Worm (Caenorhabditis elegans): ENCODE data around the gene paqr-2.

paqr-2 gene

ce11 chrIII:5388113-5388512 is 8.4 kb upstream of the paqr-2 start:
- no peak for TF ChIP-seq unc-62 (GFP tag; optimal IDR thresholded peaks at IDR 0.05)

ce11 chrIII:5385315-5385714 is 5.6 kb upstream of the paqr-2 start, which contains the start of gene Y32H12A.7:
Y32H12A.7 (minus strand) TSS chrIII:5385415.
- TF ChIP-seq unc-62 (GFP tag; optimal IDR thresholded peaks at IDR 0.05): no peak

- no peak for TF ChIP-seq unc-62 (GFP tag; optimal IDR thresholded peaks at IDR 0.05)
Observed at ce11 chrIII:5382073-5382472, 2.3 kb upstream of the paqr-2 start, which contains the start of gene Y32H12A.6. Y32H12A.6 (minus strand) TSS chrIII:5382173.

DNA sequence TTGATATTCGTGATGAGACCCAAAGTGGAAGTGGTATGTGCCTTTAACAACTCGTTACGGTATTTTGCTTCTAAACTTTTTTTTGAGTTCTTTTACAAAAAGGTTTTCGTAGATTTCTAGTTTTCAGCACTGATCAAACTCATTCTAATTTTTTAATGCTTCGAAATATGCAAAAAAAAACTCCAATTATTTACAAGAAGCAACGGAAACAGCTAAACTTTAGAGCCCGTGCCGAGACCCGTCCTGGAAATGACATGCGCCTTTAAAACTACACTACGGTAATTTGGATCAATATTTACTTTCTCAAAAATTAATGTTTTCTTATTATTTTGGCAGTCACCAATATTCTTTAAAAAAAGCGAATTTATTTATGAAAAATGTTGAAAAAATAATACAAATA is 825 bp upstream of the paqr-2 start:
- TF ChIP-seq unc-62 (GFP tag; optimal IDR thresholded peaks at IDR 0.05): no peak

- no peak for TF ChIP-seq unc-62 (GFP tag; optimal IDR thresholded peaks at IDR 0.05)
Observed at ce11 chrIII:5375001-5375532, 4.7 kb downstream of the paqr-2 start.

DNA sequence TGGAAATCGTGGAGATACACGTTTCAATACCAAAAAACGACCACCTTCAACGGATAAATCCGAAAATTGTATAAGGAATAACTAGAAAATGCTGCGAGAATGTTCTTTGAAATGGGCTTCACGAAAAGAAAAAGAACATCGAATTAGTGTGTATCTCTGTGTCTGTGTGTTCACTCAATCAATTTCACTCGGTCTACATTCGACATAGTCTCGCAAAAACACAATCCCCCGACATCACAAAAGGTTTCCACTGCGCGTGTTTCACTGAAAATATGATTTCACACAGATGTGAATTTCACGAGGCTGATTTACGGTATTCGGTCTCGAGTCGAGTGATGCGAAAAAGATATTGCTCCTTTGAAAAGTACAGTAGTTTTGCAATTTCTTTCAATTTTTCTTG is 6.0 kb downstream of the paqr-2 start:
- no peak for TF ChIP-seq unc-62 (GFP tag; optimal IDR thresholded peaks at IDR 0.05)

ce11 chrIII:5372884-5373283 is 6.8 kb downstream of the paqr-2 start:
- TF ChIP-seq unc-62 (GFP tag; optimal IDR thresholded peaks at IDR 0.05): no peak

DNA sequence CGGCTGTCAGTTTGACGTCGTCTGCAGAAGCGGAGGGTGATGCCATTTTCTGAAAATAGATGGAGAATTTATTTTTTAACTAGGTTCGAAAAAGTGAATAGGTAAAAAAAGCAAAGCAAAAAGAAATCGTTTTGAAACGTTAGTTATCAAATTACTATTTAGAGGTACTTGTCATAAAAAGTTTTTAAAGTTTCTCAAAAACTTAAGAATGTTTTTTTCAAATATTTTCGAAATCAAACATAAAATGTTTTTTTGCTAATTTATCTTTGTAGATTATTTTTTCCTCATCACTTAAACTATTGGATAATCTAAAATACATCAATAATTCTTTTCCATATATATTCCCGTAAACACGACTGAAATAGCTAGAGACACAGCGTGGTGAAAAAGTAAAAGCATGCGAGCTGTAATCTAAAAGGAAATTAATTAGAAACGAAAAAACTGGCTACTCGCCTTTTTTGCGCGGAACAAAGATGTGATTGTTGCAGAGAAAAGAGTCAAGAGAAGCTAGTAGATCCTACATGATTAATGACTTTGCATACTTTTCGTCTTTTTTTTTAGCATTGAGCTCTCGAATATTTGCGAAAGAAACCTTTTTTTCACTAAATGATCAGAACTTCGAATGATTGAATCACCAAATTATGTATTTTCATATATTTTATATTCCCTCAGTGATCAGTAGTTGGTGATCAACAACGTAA is 8.4 kb downstream of the paqr-2 start, which contains the start of gene szy-2:
szy-2 (minus strand) TSS at position 51 of the 701 bp plus-strand sequence.
- no peak for TF ChIP-seq unc-62 (GFP tag; optimal IDR thresholded peaks at IDR 0.05)

DNA sequence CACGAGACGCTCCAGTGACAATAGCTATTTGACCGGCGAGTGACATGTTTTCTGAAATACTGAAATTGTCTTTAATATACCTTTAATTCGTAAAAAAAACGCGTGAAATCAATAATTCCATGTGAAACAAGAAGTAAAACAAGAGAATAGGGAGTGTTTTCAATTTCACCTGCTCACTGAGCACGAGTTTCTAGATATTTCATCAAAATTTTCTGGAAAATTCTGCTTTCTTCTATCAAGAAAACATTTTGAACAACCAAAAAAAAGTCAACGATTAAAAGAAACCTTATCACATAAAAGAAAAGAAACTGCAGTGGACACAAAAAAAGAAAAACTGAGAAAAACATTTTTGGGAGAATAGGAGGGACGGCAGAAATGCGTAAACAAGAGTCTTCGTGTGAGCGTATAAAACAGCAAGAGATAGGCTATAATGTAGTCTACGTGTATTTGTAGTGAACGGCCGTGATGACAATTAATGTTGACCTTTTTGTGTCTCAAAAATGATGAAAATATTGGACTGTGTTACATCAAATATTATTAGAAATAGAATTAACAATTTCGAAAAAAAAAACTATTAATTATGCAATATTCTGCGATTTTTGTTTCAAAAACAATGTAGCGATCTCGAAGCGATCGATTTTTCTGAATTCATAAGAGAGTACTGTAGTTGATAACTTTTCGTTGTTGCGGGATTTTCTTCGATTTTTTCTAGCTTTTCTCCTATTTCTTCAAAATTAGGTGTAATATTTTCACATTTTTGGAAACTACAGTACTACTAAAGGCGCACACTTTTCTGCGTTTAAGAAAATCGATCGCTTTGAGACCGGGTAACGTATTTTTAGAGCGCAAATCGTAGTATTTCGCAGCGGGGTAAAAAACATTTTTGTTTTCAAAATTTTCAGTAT is 11.5 kb downstream of the paqr-2 start, which contains the start of gene dhs-9:
dhs-9 (minus strand) TSS at position 51 of the 905 bp plus-strand sequence.
- TF ChIP-seq unc-62 (GFP tag; optimal IDR thresholded peaks at IDR 0.05): no peak

ce11 chrIII:5361909-5362308 is 17.8 kb downstream of the paqr-2 start, which contains the start of gene Y32H12A.1:
Y32H12A.1 (plus strand) TSS chrIII:5362209.
- no peak for TF ChIP-seq unc-62 (GFP tag; optimal IDR thresholded peaks at IDR 0.05)

DNA sequence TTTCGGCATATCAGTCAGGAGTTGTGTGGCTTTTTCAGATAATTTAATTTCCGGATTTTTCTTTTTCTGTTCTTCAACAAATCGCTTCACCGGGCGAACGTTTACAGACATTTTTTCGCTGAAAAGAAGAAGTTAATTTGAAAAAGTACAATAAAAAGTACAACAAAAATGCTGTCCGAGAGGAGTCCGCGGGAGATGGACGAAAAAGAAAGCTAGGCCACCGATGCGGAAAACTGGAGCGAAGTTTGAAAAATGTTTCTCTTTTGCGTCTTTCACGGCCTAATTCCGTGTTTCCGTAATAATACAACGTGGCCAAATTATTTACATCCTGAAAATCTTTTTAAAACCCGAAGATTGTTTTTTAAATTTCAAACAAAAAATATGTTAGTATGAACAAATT is 30.5 kb downstream of the paqr-2 start, which contains the start of gene thoc-5:
thoc-5 (minus strand) TSS at position 152 of the 400 bp plus-strand sequence.
- TF ChIP-seq unc-62 (GFP tag; optimal IDR thresholded peaks at IDR 0.05): no peak

ce11 chrIII:5346017-5346416 is 33.7 kb downstream of the paqr-2 start, which contains the start of gene glrx-21:
glrx-21 (minus strand) TSS chrIII:5346117.
- TF ChIP-seq unc-62 (GFP tag; optimal IDR thresholded peaks at IDR 0.05): no peak

DNA sequence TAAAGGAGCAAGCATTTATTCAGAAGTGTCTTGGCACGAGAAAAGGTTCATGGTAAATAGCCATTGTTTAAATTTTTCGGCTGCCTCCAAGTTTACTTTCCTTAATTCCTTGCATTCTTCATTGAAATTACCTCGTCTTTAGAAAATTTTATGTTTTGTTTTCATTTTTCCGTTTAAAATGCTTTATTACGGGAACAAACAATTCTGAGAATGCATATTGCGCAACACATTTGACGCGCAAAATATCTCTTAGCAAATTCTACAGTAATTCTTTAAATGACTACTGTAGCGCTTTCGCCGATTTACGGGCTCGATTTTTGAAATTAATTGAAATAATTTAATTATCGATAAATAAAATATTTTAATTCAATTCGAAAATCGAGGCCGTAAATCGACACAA is 35.2 kb downstream of the paqr-2 start:
- TF ChIP-seq unc-62 (GFP tag; optimal IDR thresholded peaks at IDR 0.05): no peak

ce11 chrIII:5343555-5343954 is 36.2 kb downstream of the paqr-2 start:
- TF ChIP-seq unc-62 (GFP tag; optimal IDR thresholded peaks at IDR 0.05): no peak

- no peak for TF ChIP-seq unc-62 (GFP tag; optimal IDR thresholded peaks at IDR 0.05)
Observed at ce11 chrIII:5341382-5341781, 38.3 kb downstream of the paqr-2 start, which contains the start of gene ZK121.2. ZK121.2 (plus strand) TSS chrIII:5341682.

ce11 chrIII:5340530-5340929 is 39.2 kb downstream of the paqr-2 start:
- TF ChIP-seq unc-62 (GFP tag; optimal IDR thresholded peaks at IDR 0.05): no peak

All from whole organism, dauer.